Worm (Caenorhabditis elegans) whole organism, L4/young adult: ENCODE results near the gene srh-219.

Source experiments
- W03F9.2 ChIP-seq: fragments of 150-350 bp; optimal IDR thresholded peaks from 2 replicates; lab custom pipeline; 2014; ENCODE audit warnings: missing biosample characterization, missing genetic modification characterization
- him-1 ChIP-seq: sonication (generic microtip); optimal IDR thresholded peaks from 2 replicates; lab custom pipeline; 2016; ENCODE audit warnings: missing genotype, missing genetic modification reagents, missing genetic modification characterization, missing compliant biosample characterization

ce11 chrV:15466017-15466416, 29.3 kb upstream of the srh-219 start:
- TF ChIP-seq him-1 (tag; lab: Kevin White, UChicago): no peak
- TF ChIP-seq W03F9.2 (tag; lab: Kevin White, UChicago): no peak
